Worm (Caenorhabditis elegans) whole organism, L2 larva: ENCODE measurements around the gene rnp-1.

Experiments
- F13H6.1 ChIP-seq: sonication (generic microtip); optimal IDR thresholded peaks from 2 replicates; lab custom pipeline; 2016; ENCODE audit warnings: missing genetic modification characterization, missing compliant biosample characterization
- elt-3 ChIP-seq: sonication (generic microtip); optimal IDR thresholded peaks from 2 replicates; lab custom pipeline; 2017; ENCODE audit warnings: missing biosample characterization, missing genetic modification characterization
- fos-1 ChIP-seq: fragments of 150-350 bp; optimal IDR thresholded peaks from 2 replicates; lab custom pipeline; 2014; ENCODE audit warnings: missing biosample characterization, missing genetic modification characterization
- lin-13 ChIP-seq: fragments of 150-350 bp; optimal IDR thresholded peaks from 2 replicates; lab custom pipeline; 2014; ENCODE audit warnings: missing biosample characterization, missing genetic modification reagents, missing genetic modification characterization
- mdl-1 ChIP-seq, 2 experiments: fragments of 150-350 bp in 1 of 2; sonication (generic microtip) in 1 of 2; optimal IDR thresholded peaks; 2 replicates each; lab custom pipeline; 2017; ENCODE audit warnings: missing biosample characterization in 2 of 2, missing genetic modification characterization in 2 of 2
- nhr-10 ChIP-seq: sonication (generic microtip); optimal IDR thresholded peaks from 2 replicates; lab custom pipeline; 2017; ENCODE audit warnings: missing biosample characterization, missing genetic modification characterization
- nhr-11 ChIP-seq: fragments of 150-350 bp; optimal IDR thresholded peaks from 2 replicates; lab custom pipeline; 2014; ENCODE audit warnings: missing biosample characterization, missing genetic modification characterization
- nhr-237 ChIP-seq: fragments of 150-350 bp; optimal IDR thresholded peaks from 2 replicates; lab custom pipeline; 2014; ENCODE audit warnings: missing biosample characterization, missing genetic modification characterization
- nhr-25 ChIP-seq: fragments of 150-350 bp; sonication (generic microtip); optimal IDR thresholded peaks from 3 replicates; lab custom pipeline; 2014; ENCODE audit warnings: missing biosample characterization, missing genetic modification characterization
- nhr-77 ChIP-seq: fragments of 150-350 bp; optimal IDR thresholded peaks from 2 replicates; lab custom pipeline; 2014; ENCODE audit warnings: missing biosample characterization, missing genetic modification characterization
- skn-1 ChIP-seq: sonication (generic microtip); optimal IDR thresholded peaks from 2 replicates; lab custom pipeline; 2017; ENCODE audit warnings: missing biosample characterization, missing genetic modification characterization
- snpc-4 ChIP-seq: fragments of 150-350 bp; optimal IDR thresholded peaks from 2 replicates; lab custom pipeline; 2014; ENCODE audit warnings: missing biosample characterization, missing genetic modification characterization
- unc-39 ChIP-seq: fragments of 150-350 bp; optimal IDR thresholded peaks from 2 replicates; lab custom pipeline; 2014; ENCODE audit warnings: missing biosample characterization, missing genetic modification characterization

DNA sequence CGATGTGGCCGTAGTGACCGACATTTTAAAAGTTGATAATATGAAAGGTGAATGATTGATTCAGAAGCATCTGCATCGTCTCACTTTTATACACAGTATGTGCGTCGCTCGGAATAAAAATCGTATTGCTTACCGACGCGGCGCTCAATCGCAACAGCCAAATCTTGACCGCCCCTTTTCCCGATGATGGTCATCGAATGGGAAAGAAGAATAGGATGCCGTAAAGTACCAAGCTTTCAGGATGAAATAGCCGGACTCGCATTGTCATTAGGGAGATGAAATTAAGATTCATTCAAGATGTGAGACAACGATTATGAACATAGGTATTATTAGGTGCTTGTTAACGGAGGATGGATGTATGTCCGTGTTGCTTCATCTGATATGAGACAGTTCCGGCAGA, 6.5 kb downstream of the rnp-1 start, which contains the start of gene lon-3:
- TF ChIP-seq snpc-4 (tag; lab: Kevin White, UChicago), result no peak
- TF ChIP-seq nhr-11 (tag; lab: Kevin White, UChicago), result no peak
- no peak for TF ChIP-seq F13H6.1 (tag; lab: Kevin White, UChicago)
- TF ChIP-seq elt-3 (tag; lab: Kevin White, UChicago), result no peak
- no peak for TF ChIP-seq nhr-77 (tag; lab: Kevin White, UChicago)
- no peak for TF ChIP-seq nhr-10 (tag; lab: Kevin White, UChicago)
- TF ChIP-seq lin-13 (GFP tag; lab: Kevin White, UChicago), result no peak
- no peak for TF ChIP-seq fos-1 (tag; lab: Kevin White, UChicago)
- no peak for TF ChIP-seq skn-1 (tag; lab: Kevin White, UChicago)
- TF ChIP-seq mdl-1 (tag; optimal IDR thresholded peaks at IDR 0.05; lab: Kevin White, UChicago), result no peak
- TF ChIP-seq nhr-237, result no peak
- TF ChIP-seq nhr-25, result no peak
- TF ChIP-seq unc-39 (tag; lab: Kevin White, UChicago), result no peak
